Worm (Caenorhabditis elegans) whole organism, late embryonic: Measurements from ENCODE around the gene col-161.

Experiments
- C08G9.2 ChIP-seq: sonication (generic microtip); optimal IDR thresholded peaks from 2 replicates; lab custom pipeline; 2016; ENCODE audit warnings: mild to moderate bottlenecking, missing genetic modification characterization, moderate library complexity, missing compliant biosample characterization
- C38D4.7 ChIP-seq: fragments of 200-800 bp; sonication (Bioruptor generic); optimal IDR thresholded peaks from 2 replicates; lab custom pipeline; 2018; ENCODE audit warnings: mild to moderate bottlenecking, missing genetic modification characterization, moderate library complexity, missing compliant biosample characterization
- K02D7.2 ChIP-seq: sonication (generic microtip); optimal IDR thresholded peaks from 2 replicates; lab custom pipeline; 2017; ENCODE audit warnings: mild to moderate bottlenecking, missing genetic modification characterization, missing compliant biosample characterization
- K09A11.1 ChIP-seq: sonication (generic microtip); optimal IDR thresholded peaks from 2 replicates; lab custom pipeline; 2017; ENCODE audit warnings: antibody characterized with exemption, mild to moderate bottlenecking, missing genetic modification characterization, missing compliant biosample characterization; ENCODE audit not compliant: insufficient read depth
- ahr-1 ChIP-seq: sonication (generic microtip); optimal IDR thresholded peaks from 2 replicates; lab custom pipeline; 2016; ENCODE audit warnings: missing genetic modification characterization, missing compliant biosample characterization
- ama-1 ChIP-seq: fragments of 150-350 bp; optimal IDR thresholded peaks from 2 replicates; lab custom pipeline; 2014
- ceh-14 ChIP-seq: sonication (generic microtip); optimal IDR thresholded peaks from 2 replicates; lab custom pipeline; 2016; ENCODE audit warnings: missing genotype, missing genetic modification characterization, missing compliant biosample characterization
- ceh-18 ChIP-seq: sonication (generic microtip); optimal IDR thresholded peaks from 2 replicates; lab custom pipeline; 2016; ENCODE audit warnings: missing genetic modification characterization, missing compliant biosample characterization
- ceh-19 ChIP-seq: fragments of 200-800 bp; sonication (Bioruptor generic); optimal IDR thresholded peaks from 2 replicates; lab custom pipeline; 2018; ENCODE audit warnings: mild to moderate bottlenecking, missing genetic modification characterization, missing compliant biosample characterization
- ceh-2 ChIP-seq: sonication (generic microtip); optimal IDR thresholded peaks from 2 replicates; lab custom pipeline; 2016; ENCODE audit warnings: missing genotype, missing genetic modification characterization, missing compliant biosample characterization
- ceh-22 ChIP-seq: sonication (generic microtip); optimal IDR thresholded peaks from 2 replicates; lab custom pipeline; 2017; ENCODE audit warnings: missing biosample characterization, missing genetic modification characterization
- ceh-24 ChIP-seq: sonication (generic microtip); optimal IDR thresholded peaks from 2 replicates; lab custom pipeline; 2016; ENCODE audit warnings: mild to moderate bottlenecking, missing genetic modification characterization, missing compliant biosample characterization
- ceh-31 ChIP-seq: sonication (generic microtip); optimal IDR thresholded peaks from 2 replicates; lab custom pipeline; 2016; ENCODE audit warnings: missing genetic modification characterization, missing compliant biosample characterization
- ceh-34 ChIP-seq: sonication (generic microtip); optimal IDR thresholded peaks from 2 replicates; lab custom pipeline; 2016; ENCODE audit warnings: mild to moderate bottlenecking, missing genetic modification characterization, missing compliant biosample characterization
- ceh-45 ChIP-seq: fragments of 200-800 bp; sonication (Bioruptor generic); IDR thresholded peaks from 2 replicates; pipeline ENCODE4 v1.3.6; 2022; ENCODE audit warnings: missing genetic modification reagents, missing genetic modification characterization, missing compliant biosample characterization
- ceh-48 ChIP-seq: sonication (generic microtip); optimal IDR thresholded peaks from 2 replicates; lab custom pipeline; 2016; ENCODE audit warnings: missing genetic modification characterization, inconsistent platforms, missing compliant biosample characterization
- ceh-9 ChIP-seq: sonication (generic microtip); optimal IDR thresholded peaks from 2 replicates; lab custom pipeline; 2016; ENCODE audit warnings: mild to moderate bottlenecking, missing genetic modification characterization, inconsistent platforms, missing compliant biosample characterization
- che-1 ChIP-seq: sonication (generic microtip); optimal IDR thresholded peaks from 2 replicates; lab custom pipeline; 2016; ENCODE audit warnings: mild to moderate bottlenecking, missing genetic modification characterization, missing compliant biosample characterization
- dmd-4 ChIP-seq: sonication (generic microtip); optimal IDR thresholded peaks from 2 replicates; lab custom pipeline; 2016; ENCODE audit warnings: borderline replicate concordance, missing genetic modification characterization, missing compliant biosample characterization
- dve-1 ChIP-seq: sonication (generic microtip); optimal IDR thresholded peaks from 2 replicates; lab custom pipeline; 2017; ENCODE audit warnings: antibody characterized with exemption, mild to moderate bottlenecking, missing genetic modification characterization, missing compliant biosample characterization
- elt-2 ChIP-seq: sonication (generic microtip); optimal IDR thresholded peaks from 2 replicates; lab custom pipeline; 2016; ENCODE audit warnings: missing genetic modification reagents, missing genetic modification characterization, missing compliant biosample characterization
- elt-4 ChIP-seq: sonication (generic microtip); optimal IDR thresholded peaks from 2 replicates; lab custom pipeline; 2016; ENCODE audit warnings: missing genetic modification characterization, missing compliant biosample characterization
- fax-1 ChIP-seq: sonication (generic microtip); optimal IDR thresholded peaks from 2 replicates; lab custom pipeline; 2016; ENCODE audit warnings: missing genotype, missing genetic modification characterization, missing compliant biosample characterization
- fkh-10 ChIP-seq: fragments of 150-350 bp; optimal IDR thresholded peaks from 2 replicates; lab custom pipeline; 2014; ENCODE audit warnings: missing biosample characterization, missing genetic modification reagents, missing genetic modification characterization
- fkh-6 ChIP-seq: sonication (generic microtip); optimal IDR thresholded peaks from 2 replicates; lab custom pipeline; 2016; ENCODE audit warnings: missing genetic modification characterization, missing compliant biosample characterization
- hlh-13 ChIP-seq: fragments of 200-800 bp; sonication (Bioruptor generic); optimal IDR thresholded peaks from 2 replicates; lab custom pipeline; 2018; ENCODE audit warnings: mild to moderate bottlenecking, missing genetic modification characterization, missing compliant biosample characterization
- hlh-30 ChIP-seq: sonication (generic microtip); optimal IDR thresholded peaks from 2 replicates; lab custom pipeline; 2017; ENCODE audit warnings: antibody characterized with exemption, missing genetic modification characterization, missing compliant biosample characterization; ENCODE audit not compliant: insufficient read depth
- hlh-6 ChIP-seq: sonication (generic microtip); optimal IDR thresholded peaks from 2 replicates; lab custom pipeline; 2016; ENCODE audit warnings: missing genotype, missing genetic modification characterization, missing compliant biosample characterization
- hlh-8 ChIP-seq: sonication (generic microtip); optimal IDR thresholded peaks from 2 replicates; lab custom pipeline; 2016; ENCODE audit warnings: missing genotype, missing genetic modification characterization, missing compliant biosample characterization
- lim-6 ChIP-seq: sonication (generic microtip); optimal IDR thresholded peaks from 2 replicates; lab custom pipeline; 2016; ENCODE audit warnings: missing genetic modification characterization, missing compliant biosample characterization
- lin-11 ChIP-seq: fragments of 200-800 bp; sonication (Bioruptor generic); optimal IDR thresholded peaks from 2 replicates; lab custom pipeline; 2018; ENCODE audit warnings: mild to moderate bottlenecking, missing genetic modification characterization, missing compliant biosample characterization
- madf-2 ChIP-seq: sonication (generic microtip); optimal IDR thresholded peaks from 2 replicates; lab custom pipeline; 2017; ENCODE audit warnings: missing genetic modification characterization, missing compliant biosample characterization
- mec-3 ChIP-seq: sonication (generic microtip); optimal IDR thresholded peaks from 2 replicates; lab custom pipeline; 2016; ENCODE audit warnings: borderline replicate concordance, missing genetic modification characterization, missing compliant biosample characterization
- nfya-1 ChIP-seq: sonication (generic microtip); optimal IDR thresholded peaks from 2 replicates; lab custom pipeline; 2017; ENCODE audit warnings: missing genetic modification characterization, mild to moderate bottlenecking, missing compliant biosample characterization, antibody characterized with exemption, moderate library complexity
- nhr-11 ChIP-seq: fragments of 150-350 bp; optimal IDR thresholded peaks from 2 replicates; lab custom pipeline; 2014; ENCODE audit warnings: missing biosample characterization, missing genetic modification characterization
- nhr-232 ChIP-seq: sonication (generic microtip); optimal IDR thresholded peaks from 2 replicates; lab custom pipeline; 2016; ENCODE audit warnings: missing genetic modification characterization, missing compliant biosample characterization
- odd-2 ChIP-seq: sonication (generic microtip); optimal IDR thresholded peaks from 2 replicates; lab custom pipeline; 2017; ENCODE audit warnings: antibody characterized with exemption, mild to moderate bottlenecking, missing genetic modification characterization, missing compliant biosample characterization
- pag-3 ChIP-seq: sonication (generic microtip); optimal IDR thresholded peaks from 2 replicates; lab custom pipeline; 2016; ENCODE audit warnings: missing compliant biosample characterization, missing genetic modification characterization, borderline replicate concordance
- pax-1 ChIP-seq: fragments of 150-350 bp; optimal IDR thresholded peaks from 2 replicates; lab custom pipeline; 2014; ENCODE audit warnings: missing biosample characterization, missing genetic modification characterization
- pha-2 ChIP-seq: sonication (generic microtip); optimal IDR thresholded peaks from 2 replicates; lab custom pipeline; 2017; ENCODE audit warnings: mild to moderate bottlenecking, missing genetic modification characterization, missing compliant biosample characterization
- pros-1 ChIP-seq: fragments of 150-350 bp; optimal IDR thresholded peaks from 2 replicates; lab custom pipeline; 2014; ENCODE audit warnings: missing biosample characterization, missing genetic modification reagents, missing genetic modification characterization
- ref-2 ChIP-seq: sonication (generic microtip); optimal IDR thresholded peaks from 2 replicates; lab custom pipeline; 2016; ENCODE audit warnings: missing genetic modification characterization, missing compliant biosample characterization
- rnt-1 ChIP-seq: sonication (generic microtip); optimal IDR thresholded peaks from 2 replicates; lab custom pipeline; 2016; ENCODE audit warnings: missing genetic modification characterization, missing compliant biosample characterization
- sox-2 ChIP-seq: fragments of 200-800 bp; sonication (Bioruptor generic); IDR thresholded peaks from 2 replicates; pipeline ENCODE4 v1.3.6; 2022; ENCODE audit warnings: missing genetic modification reagents, missing genetic modification characterization, missing compliant biosample characterization
- ttx-3 ChIP-seq: sonication (generic microtip); optimal IDR thresholded peaks from 2 replicates; lab custom pipeline; 2016; ENCODE audit warnings: missing genetic modification reagents, missing genetic modification characterization, missing compliant biosample characterization
- unc-3 ChIP-seq, 2 experiments: fragments of 200-800 bp in 1 of 2; sonication (Bioruptor generic) in 1 of 2; sonication (generic microtip) in 1 of 2; conservative IDR thresholded peaks in 1 of 2; optimal IDR thresholded peaks in 1 of 2; 2 replicates each; pipeline versions ENCODE4 v1.3.6 to Lab custom; 2016 to 2022; ENCODE audit warnings: missing compliant biosample characterization in 2 of 2, missing genetic modification characterization in 2 of 2, missing genetic modification reagents in 1 of 2
- unc-42 ChIP-seq: sonication (generic microtip); optimal IDR thresholded peaks from 2 replicates; lab custom pipeline; 2016; ENCODE audit warnings: missing genotype, missing genetic modification characterization, missing compliant biosample characterization
- unc-55 ChIP-seq: sonication (generic microtip); optimal IDR thresholded peaks from 2 replicates; lab custom pipeline; 2017; ENCODE audit warnings: missing biosample characterization, missing genetic modification reagents, missing genetic modification characterization
- ztf-16 ChIP-seq: sonication (generic microtip); optimal IDR thresholded peaks from 2 replicates; lab custom pipeline; 2017; ENCODE audit warnings: missing genetic modification characterization, missing compliant biosample characterization

col-161 gene

ce11 chrV:13320676-13321075, 2.9 kb upstream of the col-161 start, which contains the start of gene srh-15:
Gene srh-15, plus strand, starts transcription at chrV:13320976.
- no peak for TF ChIP-seq K09A11.1 (tag; lab: Kevin White, UChicago)
- TF ChIP-seq nhr-232 (tag; lab: Kevin White, UChicago), result no peak
- no peak for TF ChIP-seq dmd-4 (tag; lab: Kevin White, UChicago)
- TF ChIP-seq che-1 (tag; lab: Kevin White, UChicago), result no peak
- no peak for TF ChIP-seq elt-2 (tag; lab: Kevin White, UChicago)
- no peak for TF ChIP-seq ceh-48 (tag; lab: Kevin White, UChicago)
- TF ChIP-seq ref-2 (tag; lab: Kevin White, UChicago), result no peak

- no peak for TF ChIP-seq elt-4 (tag; lab: Kevin White, UChicago)
- TF ChIP-seq ceh-31, result peak; percentile 88
- no peak for TF ChIP-seq odd-2 (tag; lab: Kevin White, UChicago)
- TF ChIP-seq hlh-13 (GFP tag; lab: Kevin White, UChicago), result no peak
- no peak for TF ChIP-seq dmd-4 (tag; lab: Kevin White, UChicago)
- TF ChIP-seq nhr-232 (tag; lab: Kevin White, UChicago), result no peak
- TF ChIP-seq ceh-19 (GFP tag; lab: Kevin White, UChicago), result no peak
- TF ChIP-seq ttx-3, result no peak
- no peak for TF ChIP-seq ahr-1
- TF ChIP-seq ceh-9 (tag; lab: Kevin White, UChicago), result no peak
- peak; percentile 12 for TF ChIP-seq fax-1 (tag; lab: Kevin White, UChicago)
- TF ChIP-seq unc-55 (GFP tag; lab: Kevin White, UChicago), result peak; percentile 26
- no peak for TF ChIP-seq che-1 (tag; lab: Kevin White, UChicago)
- no peak for TF ChIP-seq pax-1 (tag; lab: Kevin White, UChicago)
- TF ChIP-seq lin-11 (tag; lab: Kevin White, UChicago), result no peak
- TF ChIP-seq dve-1, result no peak
- peak; percentile 53 for TF ChIP-seq rnt-1
- no peak for TF ChIP-seq fkh-10 (GFP tag; lab: Kevin White, UChicago)
- peak; percentile 89 for TF ChIP-seq ceh-2 (tag; lab: Kevin White, UChicago)
- TF ChIP-seq ceh-18, result no peak
- TF ChIP-seq hlh-30, result no peak
- TF ChIP-seq nhr-11 (tag; lab: Kevin White, UChicago), result no peak
- TF ChIP-seq ceh-24, result no peak
- peak; percentile 72 for TF ChIP-seq unc-42 (tag; lab: Kevin White, UChicago)
- peak; percentile 74 for TF ChIP-seq ref-2 (tag; lab: Kevin White, UChicago)
- TF ChIP-seq C38D4.7 (GFP tag; lab: Kevin White, UChicago), result no peak
- no peak for TF ChIP-seq madf-2 (tag; lab: Kevin White, UChicago)
- TF ChIP-seq hlh-8 (tag; lab: Kevin White, UChicago), result peak; percentile 74
- TF ChIP-seq mec-3 (tag; lab: Kevin White, UChicago), result no peak
- peak; percentile 38 for TF ChIP-seq nfya-1 (tag; lab: Kevin White, UChicago)
- no peak for TF ChIP-seq K09A11.1 (tag; lab: Kevin White, UChicago)
- TF ChIP-seq K02D7.2 (tag; lab: Kevin White, UChicago), result no peak
- TF ChIP-seq unc-3 (GFP tag; conservative IDR thresholded peaks at IDR 0.05; lab: Robert Waterston, UW), result no peak
- no peak for TF ChIP-seq unc-3 (tag; optimal IDR thresholded peaks at IDR 0.05; lab: Kevin White, UChicago)
- TF ChIP-seq fkh-6 (tag; lab: Kevin White, UChicago), result no peak
- no peak for TF ChIP-seq hlh-6 (tag; lab: Kevin White, UChicago)
- TF ChIP-seq ztf-16 (tag; lab: Kevin White, UChicago), result no peak
- no peak for TF ChIP-seq ceh-45
- TF ChIP-seq pag-3 (tag; lab: Kevin White, UChicago), result no peak
- no peak for TF ChIP-seq ceh-14 (tag; lab: Kevin White, UChicago)
- TF ChIP-seq C08G9.2 (tag; lab: Kevin White, UChicago), result peak; percentile 92
- TF ChIP-seq pha-2 (tag; lab: Kevin White, UChicago), result no peak
- peak; percentile 17 for TF ChIP-seq lim-6
- no peak for TF ChIP-seq ceh-22 (tag; lab: Kevin White, UChicago)
- TF ChIP-seq pros-1 (tag; lab: Kevin White, UChicago), result no peak
- TF ChIP-seq ceh-34, result peak; percentile 39
- no peak for TF ChIP-seq sox-2 (GFP tag; lab: Robert Waterston, UW)
- TF ChIP-seq ama-1 (lab: Kevin White, UChicago), result no peak
These were observed 4.7 kb downstream of the col-161 start, which contains the start of gene C50B6.3 for ce11 chrV:13313045-13313623. Gene C50B6.3, plus strand, starts transcription at chrV:13313573.
